Worm (Caenorhabditis elegans) whole organism, L3 larva: Measurements from ENCODE around the gene K08F9.1.
A peak's percentile ranks its signal among the peaks of the same experiment; 100 is the strongest.

Experiments
- elt-2 ChIP-seq: sonication (generic microtip); optimal IDR thresholded peaks from 2 replicates; lab custom pipeline; 2016; ENCODE audit warnings: missing genetic modification reagents, mild to moderate bottlenecking, missing genetic modification characterization, missing compliant biosample characterization
- eor-1 ChIP-seq, 2 experiments: fragments of 150-350 bp; optimal IDR thresholded peaks; 2 replicates each; lab custom pipeline; 2014 to 2018; ENCODE audit warnings: missing biosample characterization in 2 of 2, missing genetic modification characterization in 2 of 2
- fos-1 ChIP-seq: fragments of 150-350 bp; optimal IDR thresholded peaks from 2 replicates; lab custom pipeline; 2014; ENCODE audit warnings: missing biosample characterization, missing genetic modification characterization
- lin-39 ChIP-seq: fragments of 150-350 bp; optimal IDR thresholded peaks from 2 replicates; lab custom pipeline; 2018; ENCODE audit warnings: missing biosample characterization, missing genetic modification reagents, missing genetic modification characterization
- lsy-12 ChIP-seq: sonication (generic microtip); optimal IDR thresholded peaks from 2 replicates; lab custom pipeline; 2016; ENCODE audit warnings: mild to moderate bottlenecking, missing genetic modification characterization, missing compliant biosample characterization
- nhr-237 ChIP-seq: fragments of 150-350 bp; optimal IDR thresholded peaks from 2 replicates; lab custom pipeline; 2014; ENCODE audit warnings: missing biosample characterization, missing genetic modification characterization
- nhr-76 ChIP-seq: fragments of 150-350 bp; sonication (generic microtip); optimal IDR thresholded peaks from 5 replicates; lab custom pipeline; 2014; ENCODE audit warnings: missing biosample characterization, missing genetic modification characterization
- snpc-4 ChIP-seq: fragments of 150-350 bp; optimal IDR thresholded peaks from 2 replicates; lab custom pipeline; 2014; ENCODE audit warnings: missing biosample characterization, missing genetic modification characterization
- unc-62 ChIP-seq: fragments of 150-350 bp; sonication (generic microtip); optimal IDR thresholded peaks from 4 replicates; lab custom pipeline; 2014; ENCODE audit warnings: missing biosample characterization, missing genetic modification reagents, missing genetic modification characterization
- zag-1 ChIP-seq: fragments of 150-350 bp; optimal IDR thresholded peaks from 2 replicates; lab custom pipeline; 2014; ENCODE audit warnings: missing biosample characterization, missing genetic modification characterization

- no peak for TF ChIP-seq lin-39 (tag; lab: Kevin White, UChicago)
- TF ChIP-seq fos-1 (tag; lab: Kevin White, UChicago), result no peak
- TF ChIP-seq elt-2 (tag; lab: Kevin White, UChicago), result peak; percentile 54
- TF ChIP-seq snpc-4 (tag; lab: Kevin White, UChicago), result no peak
- no peak for TF ChIP-seq nhr-76 (tag; lab: Kevin White, UChicago)
- TF ChIP-seq nhr-237 (tag; lab: Kevin White, UChicago), result no peak
- TF ChIP-seq eor-1 (tag; optimal IDR thresholded peaks at IDR 0.05; lab: Kevin White, UChicago), result no peak
- TF ChIP-seq zag-1 (tag; lab: Kevin White, UChicago), result no peak
- no peak for TF ChIP-seq unc-62 (GFP tag; lab: Kevin White, UChicago)
- no peak for TF ChIP-seq lsy-12
These were observed 39.2 kb upstream of the K08F9.1 start, which contains the start of gene fbxa-84 for ce11 chrV:15182407-15182806.
